Fruit fly (Drosophila melanogaster): ENCODE results near the gene Dhc62B.

- TF ChIP-seq psq (optimal IDR thresholded peaks at IDR 0.05) (no peak), pan (optimal IDR thresholded peaks at IDR 0.05) (no peak), CG8478 (optimal IDR thresholded peaks at IDR 0.05) (no peak), Dll (optimal IDR thresholded peaks at IDR 0.05) (no peak), EcR (GFP tag; optimal IDR thresholded peaks at IDR 0.05) (no peak)
Observed at dm6 chr3L:1748218-1748617, 23.3 kb downstream of the Dhc62B start.

All from whole organism.